Worm (Caenorhabditis elegans) whole organism, L3 larva: ENCODE results near the gene vps-8.
A peak's percentile ranks its signal among the peaks of the same experiment; 100 is the strongest.

Experiments
- R02D3.7 ChIP-seq: fragments of 150-350 bp; optimal IDR thresholded peaks from 2 replicates; lab custom pipeline; 2014; ENCODE audit warnings: missing biosample characterization, missing genetic modification characterization
- aly-2 ChIP-seq: fragments of 150-350 bp; optimal IDR thresholded peaks from 2 replicates; lab custom pipeline; 2014; ENCODE audit warnings: missing biosample characterization, missing genetic modification characterization
- ama-1 ChIP-seq: fragments of 150-350 bp; optimal IDR thresholded peaks from 2 replicates; lab custom pipeline; 2018
- ceh-16 ChIP-seq: sonication (generic microtip); optimal IDR thresholded peaks from 2 replicates; lab custom pipeline; 2017; ENCODE audit warnings: missing biosample characterization, missing genetic modification characterization
- ceh-28 ChIP-seq: fragments of 150-350 bp; optimal IDR thresholded peaks from 2 replicates; lab custom pipeline; 2014; ENCODE audit warnings: missing biosample characterization, missing genetic modification reagents, missing genetic modification characterization
- ceh-82 ChIP-seq: fragments of 150-350 bp; optimal IDR thresholded peaks from 2 replicates; lab custom pipeline; 2014; ENCODE audit warnings: missing biosample characterization, missing genetic modification characterization
- ceh-9 ChIP-seq: sonication (generic microtip); optimal IDR thresholded peaks from 2 replicates; lab custom pipeline; 2018; ENCODE audit warnings: missing biosample characterization, missing genetic modification characterization
- egl-27 ChIP-seq: sonication (generic microtip); optimal IDR thresholded peaks from 4 replicates; lab custom pipeline; 2017; ENCODE audit warnings: missing biosample characterization, missing genetic modification reagents, missing genetic modification characterization
- egl-5 ChIP-seq: fragments of 150-350 bp; optimal IDR thresholded peaks from 2 replicates; lab custom pipeline; 2017; ENCODE audit warnings: missing biosample characterization, missing genetic modification reagents, missing genetic modification characterization, inconsistent platforms
- elt-2 ChIP-seq: sonication (generic microtip); optimal IDR thresholded peaks from 2 replicates; lab custom pipeline; 2016; ENCODE audit warnings: missing genetic modification reagents, mild to moderate bottlenecking, missing genetic modification characterization, missing compliant biosample characterization
- elt-3 ChIP-seq, 3 experiments: fragments of 150-350 bp in 1 of 3; sonication (generic microtip) in 2 of 3; optimal IDR thresholded peaks; 2 replicates in 2 of 3; 4 replicates in 1 of 3; lab custom pipeline; 2014 to 2017; ENCODE audit warnings: missing biosample characterization in 3 of 3, missing genetic modification characterization in 3 of 3
- fkh-10 ChIP-seq: sonication (generic microtip); optimal IDR thresholded peaks from 2 replicates; lab custom pipeline; 2017; ENCODE audit warnings: missing biosample characterization, missing genetic modification reagents, missing genetic modification characterization
- fkh-2 ChIP-seq: fragments of 150-350 bp; optimal IDR thresholded peaks from 2 replicates; lab custom pipeline; 2014; ENCODE audit warnings: missing biosample characterization, missing genetic modification reagents, missing genetic modification characterization
- fos-1 ChIP-seq: fragments of 150-350 bp; optimal IDR thresholded peaks from 2 replicates; lab custom pipeline; 2014; ENCODE audit warnings: missing biosample characterization, missing genetic modification characterization
- hmg-11 ChIP-seq: sonication (generic microtip); optimal IDR thresholded peaks from 2 replicates; lab custom pipeline; 2016; ENCODE audit warnings: missing genetic modification characterization, missing compliant biosample characterization
- lin-39 ChIP-seq: fragments of 150-350 bp; optimal IDR thresholded peaks from 2 replicates; lab custom pipeline; 2018; ENCODE audit warnings: missing biosample characterization, missing genetic modification reagents, missing genetic modification characterization
- lsy-12 ChIP-seq: sonication (generic microtip); optimal IDR thresholded peaks from 2 replicates; lab custom pipeline; 2016; ENCODE audit warnings: mild to moderate bottlenecking, missing genetic modification characterization, missing compliant biosample characterization
- mdl-1 ChIP-seq: fragments of 150-350 bp; optimal IDR thresholded peaks from 2 replicates; lab custom pipeline; 2014; ENCODE audit warnings: missing biosample characterization, missing genetic modification characterization
- mml-1 ChIP-seq: fragments of 150-350 bp; sonication (generic microtip); optimal IDR thresholded peaks from 3 replicates; lab custom pipeline; 2014; ENCODE audit warnings: missing biosample characterization, missing genetic modification characterization
- nfya-1 ChIP-seq: sonication (generic microtip); optimal IDR thresholded peaks from 2 replicates; lab custom pipeline; 2017; ENCODE audit warnings: missing genetic modification characterization, mild to moderate bottlenecking, missing compliant biosample characterization, antibody characterized with exemption, moderate library complexity; ENCODE audit not compliant: insufficient read depth
- nhr-11 ChIP-seq: fragments of 150-350 bp; optimal IDR thresholded peaks from 2 replicates; lab custom pipeline; 2014; ENCODE audit warnings: missing biosample characterization, missing genetic modification characterization
- nhr-12 ChIP-seq: fragments of 150-350 bp; optimal IDR thresholded peaks from 2 replicates; lab custom pipeline; 2014; ENCODE audit warnings: missing biosample characterization, missing genetic modification characterization
- nhr-237 ChIP-seq: fragments of 150-350 bp; optimal IDR thresholded peaks from 2 replicates; lab custom pipeline; 2014; ENCODE audit warnings: missing biosample characterization, missing genetic modification characterization
- nhr-25 ChIP-seq: sonication (generic microtip); optimal IDR thresholded peaks from 2 replicates; lab custom pipeline; 2017; ENCODE audit warnings: missing biosample characterization, missing genetic modification characterization
- nhr-28 ChIP-seq: fragments of 150-350 bp; optimal IDR thresholded peaks from 2 replicates; lab custom pipeline; 2014; ENCODE audit warnings: missing biosample characterization, missing genetic modification characterization
- nhr-43 ChIP-seq: sonication (generic microtip); optimal IDR thresholded peaks from 2 replicates; lab custom pipeline; 2016; ENCODE audit warnings: mild to moderate bottlenecking, missing genetic modification characterization, missing compliant biosample characterization; ENCODE audit not compliant: poor library complexity, severe bottlenecking
- nhr-67 ChIP-seq: fragments of 150-350 bp; optimal IDR thresholded peaks from 2 replicates; lab custom pipeline; 2014; ENCODE audit warnings: missing biosample characterization, missing genetic modification characterization
- nhr-76 ChIP-seq: fragments of 150-350 bp; sonication (generic microtip); optimal IDR thresholded peaks from 5 replicates; lab custom pipeline; 2014; ENCODE audit warnings: missing biosample characterization, missing genetic modification characterization
- nhr-77 ChIP-seq: fragments of 150-350 bp; optimal IDR thresholded peaks from 2 replicates; lab custom pipeline; 2014; ENCODE audit warnings: missing biosample characterization, missing genetic modification characterization
- pha-4 ChIP-seq: fragments of 150-350 bp; optimal IDR thresholded peaks from 2 replicates; lab custom pipeline; 2014; ENCODE audit warnings: missing biosample characterization, missing genetic modification reagents, missing genetic modification characterization
- pqm-1 ChIP-seq: fragments of 150-350 bp; optimal IDR thresholded peaks from 2 replicates; lab custom pipeline; 2017; ENCODE audit warnings: missing biosample characterization, missing genetic modification characterization, inconsistent platforms
- sea-2 ChIP-seq: fragments of 150-350 bp; sonication (generic microtip); optimal IDR thresholded peaks from 4 replicates; lab custom pipeline; 2014; ENCODE audit warnings: missing biosample characterization, missing genetic modification reagents, missing genetic modification characterization
- skn-1 ChIP-seq: fragments of 150-350 bp; optimal IDR thresholded peaks from 2 replicates; lab custom pipeline; 2014; ENCODE audit warnings: missing biosample characterization, missing genetic modification characterization
- tbx-2 ChIP-seq: sonication (generic microtip); optimal IDR thresholded peaks from 2 replicates; lab custom pipeline; 2016; ENCODE audit warnings: mild to moderate bottlenecking, missing genetic modification characterization, missing compliant biosample characterization
- ztf-11 ChIP-seq: fragments of 150-350 bp; optimal IDR thresholded peaks from 2 replicates; lab custom pipeline; 2014; ENCODE audit warnings: missing biosample characterization, missing genetic modification characterization

The vps-8 gene

ce11 chrIV:12275892-12276291 lies at the start of gene vps-8:
Gene vps-8, minus strand, starts transcription at chrIV:12275992.
- TF ChIP-seq pqm-1 (tag; lab: Kevin White, UChicago) (no peak), lsy-12 (tag; lab: Kevin White, UChicago) (no peak), sea-2 (GFP tag; lab: Kevin White, UChicago) (no peak), ceh-82 (no peak), egl-5 (tag; lab: Kevin White, UChicago) (no peak), nhr-28 (no peak), mdl-1 (tag; lab: Kevin White, UChicago) (no peak), nhr-76 (tag; lab: Kevin White, UChicago) (no peak), elt-3 (tag; optimal IDR thresholded peaks at IDR 0.05; lab: Kevin White, UChicago) (no peak)

ce11 chrIV:12311597-12311996 lies 35.8 kb upstream of the vps-8 start, which contains the start of gene oac-58:
Gene oac-58, minus strand, starts transcription at chrIV:12311697.
- no peak for TF ChIP-seq fkh-10 (GFP tag; lab: Kevin White, UChicago)
- TF ChIP-seq ceh-16 (tag; lab: Kevin White, UChicago): no peak
- TF ChIP-seq pha-4 (tag; lab: Kevin White, UChicago): no peak
- no peak for TF ChIP-seq elt-2 (tag; lab: Kevin White, UChicago)
- TF ChIP-seq pqm-1 (tag; lab: Kevin White, UChicago): no peak
- no peak for TF ChIP-seq sea-2 (GFP tag; lab: Kevin White, UChicago)
- TF ChIP-seq ceh-9: no peak
- no peak for TF ChIP-seq mml-1 (tag; lab: Kevin White, UChicago)
- no peak for TF ChIP-seq skn-1 (tag; lab: Kevin White, UChicago)
- TF ChIP-seq nfya-1 (tag; lab: Kevin White, UChicago): no peak
- no peak for TF ChIP-seq nhr-28
- no peak for TF ChIP-seq nhr-12 (tag; lab: Kevin White, UChicago)
- TF ChIP-seq nhr-67 (tag; lab: Kevin White, UChicago): no peak
- TF ChIP-seq egl-27 (tag; lab: Kevin White, UChicago): no peak
- TF ChIP-seq nhr-237: no peak
- no peak for TF ChIP-seq mdl-1 (tag; lab: Kevin White, UChicago)
- TF ChIP-seq ceh-28 (tag; lab: Kevin White, UChicago): no peak
- TF ChIP-seq aly-2 (tag; lab: Kevin White, UChicago): no peak

- TF ChIP-seq nhr-77 (no peak), lin-39 (tag; lab: Kevin White, UChicago) (no peak), ama-1 (lab: Kevin White, UChicago) (no peak), egl-27 (tag; lab: Kevin White, UChicago) (no peak), nhr-237 (no peak), nfya-1 (tag; lab: Kevin White, UChicago) (no peak), tbx-2 (no peak), mdl-1 (tag; lab: Kevin White, UChicago) (no peak), ztf-11 (no peak), fos-1 (tag; lab: Kevin White, UChicago) (no peak), hmg-11 (no peak), nhr-11 (tag; lab: Kevin White, UChicago) (no peak), nhr-25 (tag; lab: Kevin White, UChicago) (no peak), lsy-12 (tag; lab: Kevin White, UChicago) (no peak), skn-1 (tag; lab: Kevin White, UChicago) (no peak), nhr-12 (tag; lab: Kevin White, UChicago) (no peak), fkh-2 (no peak), elt-2 (tag; lab: Kevin White, UChicago) (no peak), nhr-43 (tag; lab: Kevin White, UChicago) (no peak)
Observed at ce11 chrIV:12307720-12308119, 31.9 kb upstream of the vps-8 start, which contains the start of gene oac-57. Gene oac-57, minus strand, starts transcription at chrIV:12307820.

- peak; percentile 87 for TF ChIP-seq elt-2 (tag; lab: Kevin White, UChicago)
- TF ChIP-seq nhr-28: no peak
- TF ChIP-seq elt-3 (tag; optimal IDR thresholded peaks at IDR 0.05; lab: Kevin White, UChicago): no peak
- no peak for TF ChIP-seq lin-39 (tag; lab: Kevin White, UChicago)
- TF ChIP-seq nhr-12 (tag; lab: Kevin White, UChicago): no peak
- no peak for TF ChIP-seq R02D3.7 (tag; lab: Kevin White, UChicago)
- no peak for TF ChIP-seq ama-1 (lab: Kevin White, UChicago)
- TF ChIP-seq pha-4 (tag; lab: Kevin White, UChicago): peak; percentile 73
- no peak for TF ChIP-seq nfya-1 (tag; lab: Kevin White, UChicago)
- TF ChIP-seq skn-1 (tag; lab: Kevin White, UChicago): peak; percentile 1
- no peak for TF ChIP-seq tbx-2
- TF ChIP-seq pqm-1 (tag; lab: Kevin White, UChicago): peak; percentile 78
- TF ChIP-seq egl-5 (tag; lab: Kevin White, UChicago): no peak
Observed at ce11 chrIV:12305956-12306355, 30.2 kb upstream of the vps-8 start.
